Fruit fly (Drosophila melanogaster) whole organism, embryonic: Measurements from ENCODE around the gene CG13671.

Experiments
- Antp ChIP-seq: fragments of 200-800 bp; sonication (Bioruptor generic); optimal IDR thresholded peaks from 3 replicates; lab custom pipeline; 2016; ENCODE audit warnings: missing biosample characterization, missing genetic modification characterization
- B-H2 ChIP-seq: fragments of 200-800 bp; sonication (Bioruptor generic); optimal IDR thresholded peaks from 2 replicates; lab custom pipeline; 2018; ENCODE audit warnings: missing biosample characterization, mild to moderate bottlenecking, missing genetic modification characterization
- C15 ChIP-seq: fragments of 200-800 bp; sonication (Bioruptor generic); IDR thresholded peaks from 3 replicates; pipeline ENCODE4 v1.3.6; 2022; ENCODE audit warnings: missing biosample characterization, missing genetic modification characterization
- CG10565 ChIP-seq: fragments of 200-800 bp; sonication (Bioruptor generic); optimal IDR thresholded peaks from 3 replicates; lab custom pipeline; 2016; ENCODE audit warnings: missing biosample characterization, mild to moderate bottlenecking, missing genetic modification characterization
- CG11247 ChIP-seq: fragments of 200-800 bp; sonication (Bioruptor generic); IDR thresholded peaks from 2 replicates; pipeline ENCODE4 v1.3.6; 2022; ENCODE audit warnings: missing biosample characterization, missing genetic modification characterization
- CG13624 ChIP-seq: fragments of 200-800 bp; sonication (Bioruptor generic); optimal IDR thresholded peaks from 2 replicates; lab custom pipeline; 2016; ENCODE audit warnings: missing biosample characterization, missing genetic modification characterization
- CG13894 ChIP-seq: fragments of 200-800 bp; sonication (Bioruptor generic); optimal IDR thresholded peaks from 3 replicates; lab custom pipeline; 2018; ENCODE audit warnings: missing biosample characterization, mild to moderate bottlenecking, missing genetic modification characterization, moderate library complexity
- CG16863 ChIP-seq: fragments of 200-800 bp; sonication (Bioruptor generic); optimal IDR thresholded peaks from 3 replicates; lab custom pipeline; 2016; ENCODE audit warnings: missing biosample characterization, missing genetic modification characterization
- CG17186 ChIP-seq: fragments of 200-800 bp; sonication (Bioruptor generic); optimal IDR thresholded peaks from 3 replicates; lab custom pipeline; 2017; ENCODE audit warnings: missing biosample characterization, missing genetic modification reagents, missing genetic modification characterization
- CG18619 ChIP-seq: fragments of 200-800 bp; sonication (Bioruptor generic); optimal IDR thresholded peaks from 3 replicates; lab custom pipeline; 2017; ENCODE audit warnings: missing biosample characterization, mild to moderate bottlenecking, missing genetic modification characterization
- CG31365 ChIP-seq: fragments of 200-800 bp; sonication (Bioruptor generic); optimal IDR thresholded peaks from 2 replicates; lab custom pipeline; 2018; ENCODE audit warnings: missing biosample characterization, mild to moderate bottlenecking, missing genetic modification characterization
- CG7372 ChIP-seq: fragments of 200-800 bp; sonication (Bioruptor generic); IDR thresholded peaks from 2 replicates; pipeline ENCODE4 v1.3.6; 2022; ENCODE audit warnings: missing biosample characterization, missing genetic modification characterization
- CG8089 ChIP-seq: fragments of 200-800 bp; sonication (Bioruptor generic); optimal IDR thresholded peaks from 3 replicates; lab custom pipeline; 2016; ENCODE audit warnings: missing biosample characterization, missing genetic modification characterization
- CG9817 ChIP-seq: fragments of 200-800 bp; sonication (Bioruptor generic); optimal IDR thresholded peaks from 2 replicates; lab custom pipeline; 2018; ENCODE audit warnings: missing biosample characterization, mild to moderate bottlenecking, missing genetic modification characterization, moderate library complexity
- CG9932 ChIP-seq: fragments of 200-800 bp; sonication (Bioruptor generic); IDR thresholded peaks from 2 replicates; pipeline ENCODE4 v1.3.6; 2022; ENCODE audit warnings: missing biosample characterization, missing genetic modification characterization
- Dek ChIP-seq: fragments of 200-800 bp; sonication (Bioruptor generic); optimal IDR thresholded peaks from 3 replicates; lab custom pipeline; 2019; ENCODE audit warnings: missing biosample characterization, mild to moderate bottlenecking, missing genetic modification characterization, moderate library complexity
- Dip2 ChIP-seq: fragments of 200-800 bp; sonication (Bioruptor generic); IDR thresholded peaks from 2 replicates; pipeline ENCODE4 v1.3.6; 2022; ENCODE audit warnings: missing biosample characterization, missing genetic modification characterization
- Dll ChIP-seq: fragments of 200-800 bp; sonication (Bioruptor generic); IDR thresholded peaks from 4 replicates; pipeline ENCODE4 v1.3.6; 2022; ENCODE audit warnings: missing biosample characterization, missing genetic modification characterization; ENCODE audit not compliant: partially characterized antibody
- HHEX ChIP-seq: fragments of 200-800 bp; sonication (Bioruptor generic); optimal IDR thresholded peaks from 3 replicates; lab custom pipeline; 2017; ENCODE audit warnings: missing biosample characterization, mild to moderate bottlenecking, missing genetic modification characterization, missing genetic modification reagents
- HmgZ ChIP-seq: fragments of 200-800 bp; sonication (Bioruptor generic); optimal IDR thresholded peaks from 2 replicates; lab custom pipeline; 2018; ENCODE audit warnings: missing biosample characterization, mild to moderate bottlenecking, missing genetic modification characterization
- MBD-R2 ChIP-seq: fragments of 200-800 bp; sonication (Bioruptor generic); IDR thresholded peaks from 2 replicates; pipeline ENCODE4 v1.3.6; 2022; ENCODE audit warnings: missing biosample characterization, missing genetic modification characterization
- MESR4 ChIP-seq: fragments of 200-800 bp; sonication (Bioruptor generic); optimal IDR thresholded peaks from 2 replicates; lab custom pipeline; 2018; ENCODE audit warnings: missing biosample characterization, mild to moderate bottlenecking, missing genetic modification characterization, moderate library complexity
- Med ChIP-seq: fragments of 200-800 bp; sonication (Bioruptor generic); peaks from one replicate; lab custom pipeline; 2016; ENCODE audit warnings: missing biosample characterization, missing genetic modification characterization, mild to moderate bottlenecking, inconsistent platforms, moderate library complexity
- Nf-YA ChIP-seq: fragments of 200-800 bp; sonication (Bioruptor generic); IDR thresholded peaks from 2 replicates; pipeline ENCODE4 v1.3.6; 2022; ENCODE audit warnings: missing biosample characterization, missing genetic modification characterization
- Ssrp ChIP-seq: fragments of 200-800 bp; sonication (Bioruptor generic); optimal IDR thresholded peaks from 2 replicates; lab custom pipeline; 2018; ENCODE audit warnings: missing biosample characterization, mild to moderate bottlenecking, missing genetic modification characterization, moderate library complexity
- Xbp1 ChIP-seq: fragments of 200-800 bp; sonication (Bioruptor generic); optimal IDR thresholded peaks from 3 replicates; lab custom pipeline; 2016; ENCODE audit warnings: missing biosample characterization, mild to moderate bottlenecking, missing genetic modification characterization
- YL-1 ChIP-seq: fragments of 200-800 bp; sonication (Bioruptor generic); optimal IDR thresholded peaks from 3 replicates; lab custom pipeline; 2017; ENCODE audit warnings: missing biosample characterization, mild to moderate bottlenecking, missing genetic modification characterization
- ap ChIP-seq: fragments of 200-800 bp; sonication (Bioruptor generic); IDR thresholded peaks from 2 replicates; pipeline ENCODE4 v1.3.6; 2022; ENCODE audit warnings: missing biosample characterization, missing genetic modification characterization
- ato ChIP-seq: fragments of 200-800 bp; sonication (Bioruptor generic); IDR thresholded peaks from 2 replicates; pipeline ENCODE4 v1.3.6; 2022; ENCODE audit warnings: missing biosample characterization, missing genetic modification characterization; ENCODE audit not compliant: partially characterized antibody
- caup ChIP-seq: fragments of 200-800 bp; sonication (Bioruptor generic); optimal IDR thresholded peaks from 3 replicates; lab custom pipeline; 2017; ENCODE audit warnings: missing biosample characterization, mild to moderate bottlenecking, missing genetic modification characterization, moderate library complexity; ENCODE audit not compliant: severe bottlenecking
- crp ChIP-seq, 2 experiments: fragments of 200-800 bp; sonication (Bioruptor generic); optimal IDR thresholded peaks; 2 replicates in 1 of 2; 3 replicates in 1 of 2; lab custom pipeline; 2017; ENCODE audit warnings: missing biosample characterization in 2 of 2, missing genetic modification characterization in 2 of 2, mild to moderate bottlenecking in 1 of 2, moderate library complexity in 1 of 2
- dmrt11E ChIP-seq: fragments of 200-800 bp; sonication (Bioruptor generic); optimal IDR thresholded peaks from 3 replicates; lab custom pipeline; 2018; ENCODE audit warnings: missing biosample characterization, mild to moderate bottlenecking, missing genetic modification characterization, moderate library complexity
- dysf ChIP-seq: fragments of 200-800 bp; sonication (Bioruptor generic); IDR thresholded peaks from 3 replicates; pipeline ENCODE4 v1.3.6; 2022; ENCODE audit warnings: missing biosample characterization, missing genetic modification characterization
- fru ChIP-seq: fragments of >200 bp; optimal IDR thresholded peaks from 2 replicates; lab custom pipeline; 2017
- hb ChIP-seq: fragments of 200-800 bp; sonication (Bioruptor generic); IDR thresholded peaks from 3 replicates; pipeline ENCODE4 v1.3.6; 2022; ENCODE audit warnings: missing biosample characterization, missing genetic modification characterization; ENCODE audit not compliant: partially characterized antibody
- kah ChIP-seq: fragments of 200-800 bp; sonication (Bioruptor generic); optimal IDR thresholded peaks from 2 replicates; lab custom pipeline; 2018; ENCODE audit warnings: missing biosample characterization, mild to moderate bottlenecking, missing genetic modification characterization
- lab ChIP-seq: fragments of 200-800 bp; sonication (Bioruptor generic); optimal IDR thresholded peaks from 3 replicates; lab custom pipeline; 2017; ENCODE audit warnings: missing biosample characterization, missing genetic modification characterization, mild to moderate bottlenecking, moderate library complexity, missing genetic modification reagents
- lbe ChIP-seq: fragments of 200-800 bp; sonication (Bioruptor generic); optimal IDR thresholded peaks from 2 replicates; lab custom pipeline; 2016; ENCODE audit warnings: missing biosample characterization, mild to moderate bottlenecking, missing genetic modification characterization
- mam ChIP-seq: fragments of 200-800 bp; sonication (Bioruptor generic); optimal IDR thresholded peaks from 3 replicates; lab custom pipeline; 2016; ENCODE audit warnings: missing biosample characterization, missing genetic modification characterization
- mld ChIP-seq: fragments of 200-800 bp; sonication (Bioruptor generic); IDR thresholded peaks from 3 replicates; pipeline ENCODE4 v1.3.6; 2022; ENCODE audit warnings: missing biosample characterization, missing genetic modification characterization; ENCODE audit not compliant: partially characterized antibody
- oc ChIP-seq: fragments of 200-800 bp; sonication (Bioruptor generic); optimal IDR thresholded peaks from 2 replicates; lab custom pipeline; 2018; ENCODE audit warnings: missing biosample characterization, mild to moderate bottlenecking, missing genetic modification characterization, moderate library complexity
- otp ChIP-seq: fragments of 200-800 bp; sonication (Bioruptor generic); IDR thresholded peaks from 3 replicates; pipeline ENCODE4, ENCODE4 v1.3.6; 2022; ENCODE audit warnings: missing biosample characterization, missing genetic modification characterization
- pros ChIP-seq: fragments of 200-800 bp; sonication (Bioruptor generic); optimal IDR thresholded peaks from 3 replicates; lab custom pipeline; 2019; ENCODE audit warnings: missing biosample characterization, mild to moderate bottlenecking, missing genetic modification characterization, moderate library complexity
- scrt ChIP-seq: fragments of 200-800 bp; sonication (Bioruptor generic); optimal IDR thresholded peaks from 2 replicates; lab custom pipeline; 2018; ENCODE audit warnings: missing biosample characterization, mild to moderate bottlenecking, missing genetic modification characterization, moderate library complexity
- shn ChIP-seq: fragments of 200-800 bp; sonication (Bioruptor generic); optimal IDR thresholded peaks from 3 replicates; lab custom pipeline; 2016; ENCODE audit warnings: missing biosample characterization, missing genetic modification characterization
- slbo ChIP-seq: fragments of 200-800 bp; sonication (Bioruptor generic); IDR thresholded peaks from 2 replicates; pipeline ENCODE4 v1.3.6; 2022; ENCODE audit warnings: missing biosample characterization, missing genetic modification characterization
- ssp ChIP-seq: fragments of 200-800 bp; sonication (Bioruptor generic); IDR thresholded peaks from 2 replicates; pipeline ENCODE4 v1.3.6; 2022; ENCODE audit warnings: missing biosample characterization, missing genetic modification characterization
- tap ChIP-seq: fragments of 200-800 bp; optimal IDR thresholded peaks from 3 replicates; lab custom pipeline; 2019; ENCODE audit warnings: missing biosample characterization, mild to moderate bottlenecking, missing genetic modification characterization, moderate library complexity
- vfl ChIP-seq: fragments of 200-800 bp; sonication (Bioruptor generic); optimal IDR thresholded peaks from 2 replicates; lab custom pipeline; 2016; ENCODE audit warnings: missing biosample characterization, missing genetic modification characterization
- vvl ChIP-seq: fragments of 200-800 bp; sonication (Bioruptor generic); IDR thresholded peaks from 2 replicates; pipeline ENCODE4 v1.3.6; 2022; ENCODE audit warnings: missing biosample characterization, missing genetic modification characterization
- wek ChIP-seq: fragments of 200-800 bp; sonication (Bioruptor generic); optimal IDR thresholded peaks from 3 replicates; lab custom pipeline; 2018; ENCODE audit warnings: missing biosample characterization, mild to moderate bottlenecking, missing genetic modification characterization, moderate library complexity
- wor ChIP-seq: fragments of 200-800 bp; sonication (Bioruptor generic); IDR thresholded peaks from 2 replicates; pipeline ENCODE4 v1.3.6; 2022; ENCODE audit warnings: missing biosample characterization, missing genetic modification characterization

Gene CG13671

dm6 chr3L:8314788-8315140 lies 14.9 kb downstream of the CG13671 start (continued):
- TF ChIP-seq ap (GFP tag; lab: Robert Waterston, UW) (no peak), Dll (GFP tag; lab: Robert Waterston, UW) (no peak), CG31365 (tag; lab: Kevin White, UChicago) (no peak), HmgZ (tag; lab: Kevin White, UChicago) (no peak), slbo (GFP tag; lab: Robert Waterston, UW) (peak; percentile 57), caup (GFP tag; lab: Kevin White, UChicago) (no peak), oc (tag; lab: Kevin White, UChicago) (no peak), dysf (GFP tag; lab: Robert Waterston, UW) (no peak; the same call in 2 of the 3 replicates), CG9817 (tag; lab: Kevin White, UChicago) (no peak), wor (GFP tag; lab: Robert Waterston, UW) (no peak), CG7372 (GFP tag; lab: Robert Waterston, UW) (no peak), CG13624 (GFP tag; lab: Kevin White, UChicago) (no peak), ssp (GFP tag; lab: Robert Waterston, UW) (no peak), hb (GFP tag; lab: Robert Waterston, UW) (no peak), tap (tag; lab: Kevin White, UChicago) (no peak), vfl (GFP tag; lab: Kevin White, UChicago) (no peak), CG10565 (GFP tag; lab: Kevin White, UChicago) (no peak), dmrt11E (tag; lab: Kevin White, UChicago) (no peak), Dip2 (no peak), CG13894 (tag; lab: Kevin White, UChicago) (no peak), otp (GFP tag; lab: Robert Waterston, UW) (0 out of 3 replicates have a peak, but pooled peaks have one; percentile 22), C15 (GFP tag; lab: Robert Waterston, UW) (no peak), MBD-R2 (GFP tag; lab: Robert Waterston, UW) (no peak), Med (GFP tag; lab: Kevin White, UChicago) (peak; percentile 85), B-H2 (no peak), CG16863 (GFP tag; lab: Kevin White, UChicago) (no peak), CG9932 (GFP tag; lab: Robert Waterston, UW) (peak; percentile 56), Ssrp (tag; lab: Kevin White, UChicago) (no peak), CG11247 (no peak), mam (no peak), HHEX (GFP tag; lab: Kevin White, UChicago) (peak; percentile 4), Xbp1 (GFP tag; lab: Kevin White, UChicago) (peak; percentile 47), crp (GFP tag; optimal IDR thresholded peaks at IDR 0.05; lab: Kevin White, UChicago) (no peak), CG8089 (GFP tag; lab: Kevin White, UChicago) (no peak), CG18619 (GFP tag; lab: Kevin White, UChicago) (no peak), scrt (GFP tag; lab: Kevin White, UChicago) (no peak), Nf-YA (GFP tag; lab: Robert Waterston, UW) (no peak), Dek (tag; lab: Kevin White, UChicago) (no peak), pros (GFP tag; lab: Kevin White, UChicago) (no peak), ato (GFP tag; lab: Robert Waterston, UW) (no peak), fru (lab: Kevin White, UChicago) (no peak), CG17186 (GFP tag; lab: Kevin White, UChicago) (no peak), lbe (GFP tag; lab: Kevin White, UChicago) (no peak), shn (GFP tag; lab: Kevin White, UChicago) (no peak), wek (GFP tag; lab: Kevin White, UChicago) (no peak), kah (GFP tag; lab: Kevin White, UChicago) (no peak), lab (GFP tag; lab: Kevin White, UChicago) (peak; percentile 8), vvl (GFP tag; lab: Robert Waterston, UW) (peak; percentile 11), YL-1 (GFP tag; lab: Kevin White, UChicago) (no peak), MESR4 (GFP tag; lab: Kevin White, UChicago) (no peak), mld (no peak), Antp (GFP tag; lab: Kevin White, UChicago) (no peak)
